Fruit fly (Drosophila melanogaster): ENCODE data around the gene CG3407.

The CG3407 gene

DNA sequence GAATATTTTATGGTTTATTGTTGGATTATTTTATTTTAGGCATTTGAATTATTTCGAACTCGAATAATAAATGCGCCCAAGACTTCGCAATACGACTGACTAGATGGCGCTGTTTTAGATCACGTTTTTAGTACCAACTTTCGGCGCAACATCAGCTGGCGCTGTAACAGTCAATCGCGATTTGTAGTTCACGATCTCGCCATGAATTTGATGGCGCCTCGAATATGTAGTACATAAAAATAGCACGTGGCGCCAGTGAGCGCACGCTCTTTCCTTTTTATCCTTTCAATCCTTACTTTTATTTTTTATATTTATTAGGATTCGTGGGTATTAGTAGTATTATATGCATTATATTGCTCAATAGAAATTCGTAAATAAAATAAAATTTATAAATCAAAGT lies 27.0 kb downstream of the CG3407 start (continued):
- TF ChIP-seq CG14441 (GFP tag; IDR thresholded peaks at IDR 0.05): peak; percentile 78
- no peak for TF ChIP-seq eyg (GFP tag; optimal IDR thresholded peaks at IDR 0.05)
- peak; percentile 57 for TF ChIP-seq Taf1 (GFP tag; IDR thresholded peaks at IDR 0.05)
- no peak for TF ChIP-seq CG32767 (GFP tag; IDR thresholded peaks at IDR 0.05)
- peak; percentile 64 for TF ChIP-seq CoRest (tag; optimal IDR thresholded peaks at IDR 0.05)
- TF ChIP-seq Lpt (GFP tag; optimal IDR thresholded peaks at IDR 0.05): no peak
- TF ChIP-seq CG12299 (tag; optimal IDR thresholded peaks at IDR 0.05): peak; percentile 19
- peak; percentile 58 for TF ChIP-seq Xrp1 (GFP tag; IDR thresholded peaks at IDR 0.05)
- peak; percentile 98 for TF ChIP-seq CTCF (GFP tag; optimal IDR thresholded peaks at IDR 0.05)
- TF ChIP-seq sisA (GFP tag; IDR thresholded peaks at IDR 0.05): peak; percentile 86
- TF ChIP-seq CG10267 (tag; optimal IDR thresholded peaks at IDR 0.05): peak; percentile 34
- peak; percentile 90 for TF ChIP-seq Lhr (GFP tag; optimal IDR thresholded peaks at IDR 0.05)
- TF ChIP-seq HmgZ (tag; optimal IDR thresholded peaks at IDR 0.05): peak; percentile 24
- TF ChIP-seq crc (GFP tag; optimal IDR thresholded peaks at IDR 0.05): no peak
- TF ChIP-seq Lim3 (GFP tag; IDR thresholded peaks at IDR 0.05): no peak
- peak; percentile 58; the same call in 1 of the 2 replicates for TF ChIP-seq peb (GFP tag; IDR thresholded peaks at IDR 0.05)
- no peak for TF ChIP-seq CG3995 (GFP tag; optimal IDR thresholded peaks at IDR 0.05)
- no peak for TF ChIP-seq cas (GFP tag; IDR thresholded peaks at IDR 0.05)
- no peak for TF ChIP-seq Hand (GFP tag; optimal IDR thresholded peaks at IDR 0.05)
- TF ChIP-seq Dbx (GFP tag; IDR thresholded peaks at IDR 0.05): peak; percentile 87
- TF ChIP-seq gfzf (GFP tag; optimal IDR thresholded peaks at IDR 0.05): no peak
- peak; percentile 39; the same call in 1 of the 2 replicates for TF ChIP-seq Atf6 (GFP tag; IDR thresholded peaks at IDR 0.05)
- TF ChIP-seq ci (GFP tag; IDR thresholded peaks at IDR 0.05): peak; percentile 95
- TF ChIP-seq MTF-1 (GFP tag; optimal IDR thresholded peaks at IDR 0.05; ENCODE audit: borderline replicate concordance): peak; percentile 72
- TF ChIP-seq H2.0 (GFP tag; IDR thresholded peaks at IDR 0.05): peak; percentile 75
- TF ChIP-seq CG10462 (GFP tag; optimal IDR thresholded peaks at IDR 0.05): peak; percentile 56
- TF ChIP-seq CG3065 (GFP tag; optimal IDR thresholded peaks at IDR 0.05): peak; percentile 8
- TF ChIP-seq CG42726 (GFP tag; IDR thresholded peaks at IDR 0.05; ENCODE audit: partially characterized antibody): peak; percentile 70; the same call in 1 of the 2 replicates
- TF ChIP-seq kah (GFP tag; optimal IDR thresholded peaks at IDR 0.05): no peak
- TF ChIP-seq CG33557 (GFP tag; optimal IDR thresholded peaks at IDR 0.05): peak; percentile 66
- peak; percentile 60 for TF ChIP-seq Meics (GFP tag; optimal IDR thresholded peaks at IDR 0.05)
- TF ChIP-seq CG7357 (GFP tag; IDR thresholded peaks at IDR 0.05): peak; percentile 19; the same call in 1 of the 3 replicates
- TF ChIP-seq CG7928 (GFP tag; optimal IDR thresholded peaks at IDR 0.05): no peak
- peak; percentile 67; the same call in 2 of the 3 replicates for TF ChIP-seq B-H1 (GFP tag; IDR thresholded peaks at IDR 0.05)
- TF ChIP-seq org-1 (GFP tag; optimal IDR thresholded peaks at IDR 0.05): peak; percentile 55
- peak; percentile 38 for TF ChIP-seq Elba2 (GFP tag; optimal IDR thresholded peaks at IDR 0.05)
- TF ChIP-seq CG1529 (GFP tag; optimal IDR thresholded peaks at IDR 0.05): peak; percentile 47
- no peak for TF ChIP-seq Dip2 (GFP tag; IDR thresholded peaks at IDR 0.05)
- peak; percentile 71; the same call in 1 of the 2 replicates for TF ChIP-seq ttk (GFP tag; IDR thresholded peaks at IDR 0.05)
- no peak for TF ChIP-seq BtbVII (GFP tag; optimal IDR thresholded peaks at IDR 0.05)
- peak; percentile 86 for TF ChIP-seq CG10959 (GFP tag; IDR thresholded peaks at IDR 0.05)
- TF ChIP-seq Dref (GFP tag; IDR thresholded peaks at IDR 0.05): no peak
- peak; percentile 45 for TF ChIP-seq Vsx1 (GFP tag; optimal IDR thresholded peaks at IDR 0.05)
- TF ChIP-seq CG4617 (GFP tag; optimal IDR thresholded peaks at IDR 0.05; ENCODE audit: borderline replicate concordance): peak; percentile 69
- TF ChIP-seq aop (GFP tag; IDR thresholded peaks at IDR 0.05): peak; percentile 44; the same call in 1 of the 2 replicates
- TF ChIP-seq gem (tag; optimal IDR thresholded peaks at IDR 0.05): peak; percentile 72
- peak; percentile 52 for TF ChIP-seq zen (tag; optimal IDR thresholded peaks at IDR 0.05)
- TF ChIP-seq Max (GFP tag; optimal IDR thresholded peaks at IDR 0.05): no peak
- peak; percentile 88 for TF ChIP-seq CG1603 (tag; optimal IDR thresholded peaks at IDR 0.05)
- TF ChIP-seq ham (GFP tag; IDR thresholded peaks at IDR 0.05): no peak
- no peak for TF ChIP-seq da (GFP tag; optimal IDR thresholded peaks at IDR 0.05)
- TF ChIP-seq tin (GFP tag; optimal IDR thresholded peaks at IDR 0.05): peak; percentile 78

Data from whole organism, embryonic.